Worm (Caenorhabditis elegans): Measurements from ENCODE around the gene cct-5.

cct-5 gene

DNA sequence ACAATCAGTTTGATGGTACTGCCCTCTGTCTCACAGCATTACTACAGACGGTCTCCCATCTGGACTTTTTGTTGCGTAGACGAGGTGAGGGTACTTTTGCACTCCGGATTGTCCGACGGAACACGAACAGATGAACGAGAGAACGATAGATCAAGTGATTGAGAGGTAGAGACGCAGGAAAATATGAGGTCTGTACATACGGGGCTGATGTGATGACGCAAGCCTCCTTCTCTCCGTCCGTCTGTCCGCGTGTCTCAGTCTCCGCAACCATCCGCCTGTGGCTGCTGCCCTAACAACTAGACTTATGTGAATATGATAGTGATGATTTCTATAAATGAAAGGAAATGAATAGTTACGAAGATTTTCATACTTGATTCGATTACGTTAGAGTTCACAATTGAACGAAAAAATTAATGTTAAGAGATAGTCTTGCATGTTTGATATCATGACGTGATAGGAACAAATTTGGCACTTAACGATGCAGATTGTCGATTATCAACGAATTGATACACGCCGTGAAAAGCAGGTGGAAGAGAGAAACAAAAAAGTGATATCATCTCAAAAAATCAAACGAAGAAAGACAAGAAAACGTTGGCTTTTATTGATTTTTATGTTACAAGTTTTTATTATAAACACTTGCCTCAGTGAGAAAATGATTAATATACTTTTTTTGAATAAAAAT lies 5.2 kb downstream of the cct-5 start:
- TF ChIP-seq pqm-1 (tag; optimal IDR thresholded peaks at IDR 0.05) (peak; percentile 77), elt-2 (tag; optimal IDR thresholded peaks at IDR 0.05) (peak; percentile 31), elt-3 (tag; optimal IDR thresholded peaks at IDR 0.05) (peak in 4 of 6 experiments; percentile 10 to 22 (median 17)), nhr-20 (tag; optimal IDR thresholded peaks at IDR 0.05) (peak; percentile 15), efl-1 (optimal IDR thresholded peaks at IDR 0.05) (no peak), efl-1 (GFP tag; optimal IDR thresholded peaks at IDR 0.05 in 1 of 2) (peak in 1 of 2 experiments; percentile 58), nhr-71 (tag; optimal IDR thresholded peaks at IDR 0.05) (peak; percentile 11), F16B12.6 (tag; optimal IDR thresholded peaks at IDR 0.05) (no peak), irx-1 (tag; optimal IDR thresholded peaks at IDR 0.05) (no peak), ceh-63 (GFP tag; optimal IDR thresholded peaks at IDR 0.05) (no peak), hpl-2 (GFP tag; optimal IDR thresholded peaks at IDR 0.05) (no peak), xbp-1 (tag; optimal IDR thresholded peaks at IDR 0.05) (no peak), mep-1 (tag; optimal IDR thresholded peaks at IDR 0.05) (no peak), ztf-11 (tag; optimal IDR thresholded peaks at IDR 0.05) (no peak)

DNA sequence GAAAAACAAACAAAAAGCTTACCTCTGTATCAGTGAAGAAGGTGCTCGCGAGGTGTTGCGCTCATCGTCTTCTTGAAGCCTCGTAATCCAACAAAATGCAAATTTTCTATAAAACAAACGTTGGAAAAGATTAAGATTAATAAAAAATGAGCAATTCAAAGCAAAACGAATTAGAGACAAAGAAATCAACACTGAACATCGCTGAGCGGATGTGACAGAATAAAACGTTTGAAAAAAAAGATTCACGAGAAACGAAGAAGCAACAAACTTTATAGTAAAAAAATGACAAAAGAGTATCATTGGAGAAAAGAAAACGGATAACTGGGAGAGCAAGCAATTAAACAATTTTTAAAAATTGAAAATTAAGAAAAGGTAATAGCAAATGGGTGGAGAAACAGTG lies 9.0 kb downstream of the cct-5 start, which contains the start of the genes C07G2.5 and atf-7:
Gene C07G2.5, minus strand, starts transcription at position 101 of the 400 bp plus-strand sequence.
Gene atf-7, minus strand, starts transcription at position 108 of the 400 bp plus-strand sequence.
- TF ChIP-seq fkh-8 (tag; optimal IDR thresholded peaks at IDR 0.05) (no peak), egl-13 (tag; optimal IDR thresholded peaks at IDR 0.05) (no peak), xbp-1 (tag; optimal IDR thresholded peaks at IDR 0.05) (no peak), elt-2 (tag; optimal IDR thresholded peaks at IDR 0.05) (no peak), tbx-2 (tag; optimal IDR thresholded peaks at IDR 0.05) (no peak), snpc-4 (tag; optimal IDR thresholded peaks at IDR 0.05) (no peak), lin-39 (tag; optimal IDR thresholded peaks at IDR 0.05) (no peak), dsc-1 (tag; optimal IDR thresholded peaks at IDR 0.05) (no peak), fos-1 (tag; optimal IDR thresholded peaks at IDR 0.05) (no peak), unc-62 (GFP tag; optimal IDR thresholded peaks at IDR 0.05) (no peak), sox-4 (tag; optimal IDR thresholded peaks at IDR 0.05) (no peak), nhr-84 (tag; optimal IDR thresholded peaks at IDR 0.05) (no peak), unc-130 (tag; optimal IDR thresholded peaks at IDR 0.05) (no peak)

DNA sequence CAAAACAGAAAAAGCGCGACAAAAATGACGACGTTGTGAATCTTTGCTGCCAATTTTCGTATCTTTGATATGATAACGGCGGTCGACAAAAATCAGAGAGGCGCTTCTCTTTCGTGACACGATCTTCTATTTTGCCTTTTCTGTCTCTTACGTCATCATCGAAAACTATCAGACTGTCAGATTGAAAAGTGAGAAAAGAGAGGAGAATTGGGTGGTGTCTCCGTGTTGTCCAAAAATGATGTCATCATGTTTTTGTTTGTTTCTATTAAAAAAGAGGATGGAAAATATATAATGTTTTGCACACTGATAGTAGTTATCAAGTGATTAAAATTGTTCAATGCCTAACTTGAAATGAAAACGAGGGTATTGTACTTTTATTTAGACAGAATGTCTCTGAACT lies 11.8 kb downstream of the cct-5 start:
- TF ChIP-seq alr-1 (tag; optimal IDR thresholded peaks at IDR 0.05; ENCODE audit: borderline replicate concordance) (no peak), ztf-4 (tag; optimal IDR thresholded peaks at IDR 0.05) (no peak), mdl-1 (tag; optimal IDR thresholded peaks at IDR 0.05) (no peak), nhr-77 (tag; optimal IDR thresholded peaks at IDR 0.05) (no peak), nhr-85 (tag) (peak; percentile 91), F16B12.6 (tag; optimal IDR thresholded peaks at IDR 0.05) (no peak), elt-2 (tag; optimal IDR thresholded peaks at IDR 0.05) (peak; percentile 39), sup-37 (GFP tag; optimal IDR thresholded peaks at IDR 0.05) (no peak), dpl-1 (GFP tag; optimal IDR thresholded peaks at IDR 0.05) (peak in 1 of 3 experiments; percentile 14), tbx-2 (tag; optimal IDR thresholded peaks at IDR 0.05) (peak; percentile 2), ets-5 (GFP tag; IDR thresholded peaks at IDR 0.05) (no peak), snu-23 (GFP tag; optimal IDR thresholded peaks at IDR 0.05) (peak; percentile 56), nhr-90 (tag; optimal IDR thresholded peaks at IDR 0.05; ENCODE audit: poor library complexity) (peak; percentile 64), dsc-1 (tag; optimal IDR thresholded peaks at IDR 0.05) (no peak), hlh-4 (tag; optimal IDR thresholded peaks at IDR 0.05) (no peak), nhr-71 (tag; optimal IDR thresholded peaks at IDR 0.05) (peak; percentile 72), nhr-28 (tag; optimal IDR thresholded peaks at IDR 0.05) (no peak), elt-3 (tag; optimal IDR thresholded peaks at IDR 0.05) (peak; percentile 6 to 88 (median 64)), skn-1 (tag; optimal IDR thresholded peaks at IDR 0.05) (peak; percentile 7), blmp-1 (tag; optimal IDR thresholded peaks at IDR 0.05) (peak; percentile 84), ceh-90 (tag; optimal IDR thresholded peaks at IDR 0.05) (no peak), lin-14 (GFP tag; optimal IDR thresholded peaks at IDR 0.05) (peak; percentile 72), xbp-1 (tag; optimal IDR thresholded peaks at IDR 0.05) (no peak), nhr-20 (tag; optimal IDR thresholded peaks at IDR 0.05) (peak; percentile 64), sox-4 (tag; optimal IDR thresholded peaks at IDR 0.05) (no peak), rnt-1 (tag; optimal IDR thresholded peaks at IDR 0.05) (peak; percentile 11), nhr-76 (tag; optimal IDR thresholded peaks at IDR 0.05) (no peak), lin-13 (GFP tag; optimal IDR thresholded peaks at IDR 0.05) (no peak), nhr-19 (GFP tag; conservative IDR thresholded peaks at IDR 0.05) (peak; percentile 33), mef-2 (tag; optimal IDR thresholded peaks at IDR 0.05) (no peak), lin-35 (GFP tag; optimal IDR thresholded peaks at IDR 0.05) (peak in 1 of 2 experiments; percentile 51)

Measured in whole organism, L1 larva.